Worm (Caenorhabditis elegans) whole organism, young adult: ENCODE measurements around the gene inpp-4B.

Source experiments
- C06A6.2 ChIP-seq: fragments of 200-800 bp; sonication (Bioruptor generic); conservative IDR thresholded peaks from 2 replicates; pipeline ENCODE4 v1.3.6; 2022; ENCODE audit warnings: missing genetic modification characterization, missing compliant biosample characterization
- C17E4.6 ChIP-seq: fragments of 200-800 bp; sonication (Bioruptor generic); IDR thresholded peaks from 2 replicates; pipeline ENCODE4 v1.3.6; 2022; ENCODE audit warnings: missing genetic modification reagents, missing genetic modification characterization, missing compliant biosample characterization
- F49E8.2 ChIP-seq: sonication (generic microtip); optimal IDR thresholded peaks from 3 replicates; lab custom pipeline; 2017; ENCODE audit warnings: missing genetic modification characterization, mild to moderate bottlenecking, missing compliant biosample characterization, antibody characterized with exemption, moderate library complexity; ENCODE audit not compliant: insufficient read depth
- F52B5.7 ChIP-seq: sonication (generic microtip); optimal IDR thresholded peaks from 2 replicates; lab custom pipeline; 2016; ENCODE audit warnings: mild to moderate bottlenecking, missing genetic modification characterization, missing compliant biosample characterization
- F55B11.4 ChIP-seq: sonication (generic microtip); optimal IDR thresholded peaks from 2 replicates; lab custom pipeline; 2016; ENCODE audit warnings: missing compliant biosample characterization, missing genetic modification characterization, borderline replicate concordance; ENCODE audit not compliant: insufficient read depth
- K12H6.12 ChIP-seq: fragments of 200-800 bp; sonication (Bioruptor generic); optimal IDR thresholded peaks from 2 replicates; lab custom pipeline; 2018; ENCODE audit warnings: mild to moderate bottlenecking, missing genetic modification characterization, missing compliant biosample characterization
- T07F8.4 ChIP-seq: sonication (generic microtip); optimal IDR thresholded peaks from 2 replicates; lab custom pipeline; 2016; ENCODE audit warnings: mild to moderate bottlenecking, missing genetic modification characterization, moderate library complexity, missing compliant biosample characterization
- Y79H2A.3 ChIP-seq: fragments of 200-800 bp; sonication (Bioruptor generic); conservative IDR thresholded peaks from 2 replicates; pipeline ENCODE4 v1.3.6; 2022; ENCODE audit warnings: missing genetic modification reagents, missing genetic modification characterization, missing compliant biosample characterization
- attf-5 ChIP-seq: fragments of 200-800 bp; sonication (Bioruptor generic); optimal IDR thresholded peaks from 2 replicates; lab custom pipeline; 2018; ENCODE audit warnings: mild to moderate bottlenecking, missing genetic modification characterization, missing compliant biosample characterization
- cebp-1 ChIP-seq, 2 experiments: fragments of 200-800 bp in 1 of 2; sonication (Bioruptor generic) in 1 of 2; sonication (generic microtip) in 1 of 2; IDR thresholded peaks in 1 of 2; optimal IDR thresholded peaks in 1 of 2; 2 replicates each; pipeline versions ENCODE4 v1.3.6 to Lab custom; 2017 to 2022; ENCODE audit warnings: missing compliant biosample characterization in 2 of 2, missing genetic modification characterization in 2 of 2, mild to moderate bottlenecking in 1 of 2, missing genetic modification reagents in 1 of 2, moderate library complexity in 1 of 2
- cebp-2 ChIP-seq: fragments of 200-800 bp; sonication (Bioruptor generic); IDR thresholded peaks from 2 replicates; pipeline ENCODE4 v1.3.6; 2022; ENCODE audit warnings: missing genetic modification characterization, missing compliant biosample characterization
- ceh-40 ChIP-seq: fragments of 200-800 bp; sonication (Bioruptor generic); IDR thresholded peaks from 2 replicates; pipeline ENCODE4 v1.3.6; 2022; ENCODE audit warnings: missing genetic modification characterization, missing compliant biosample characterization
- ceh-58 ChIP-seq: fragments of 200-800 bp; sonication (Bioruptor generic); IDR thresholded peaks from 2 replicates; pipeline ENCODE4 v1.3.6; 2022; ENCODE audit warnings: missing genetic modification characterization, missing compliant biosample characterization
- dpff-1 ChIP-seq: sonication (generic microtip); optimal IDR thresholded peaks from 2 replicates; lab custom pipeline; 2017; ENCODE audit warnings: mild to moderate bottlenecking, missing genetic modification characterization, missing compliant biosample characterization
- egrh-3 ChIP-seq: fragments of 200-800 bp; sonication (Bioruptor generic); IDR thresholded peaks from 2 replicates; pipeline ENCODE4 v1.3.6; 2022; ENCODE audit warnings: missing genetic modification reagents, missing genetic modification characterization, missing compliant biosample characterization
- ekl-4 ChIP-seq: fragments of 200-800 bp; sonication (Bioruptor generic); IDR thresholded peaks from 2 replicates; pipeline ENCODE4 v1.3.6; 2022; ENCODE audit warnings: missing genetic modification reagents, missing genetic modification characterization, missing compliant biosample characterization
- him-1 ChIP-seq: sonication (generic microtip); optimal IDR thresholded peaks from 2 replicates; lab custom pipeline; 2016; ENCODE audit warnings: missing genotype, missing genetic modification reagents, missing genetic modification characterization, missing compliant biosample characterization
- hlh-26 ChIP-seq: fragments of 200-800 bp; sonication (Bioruptor generic); conservative IDR thresholded peaks from 2 replicates; pipeline ENCODE4 v1.3.6; 2022; ENCODE audit warnings: missing genetic modification reagents, missing genetic modification characterization, missing compliant biosample characterization
- hmg-1.2 ChIP-seq: fragments of 200-800 bp; sonication (Bioruptor generic); IDR thresholded peaks from 2 replicates; pipeline ENCODE4 v1.3.6; 2022; ENCODE audit warnings: missing genetic modification reagents, missing genetic modification characterization, missing compliant biosample characterization
- lag-1 ChIP-seq: fragments of 200-800 bp; sonication (Bioruptor generic); IDR thresholded peaks from 2 replicates; pipeline ENCODE4 v1.3.6; 2022; ENCODE audit warnings: missing genetic modification reagents, missing genetic modification characterization, missing compliant biosample characterization
- lin-26 ChIP-seq: fragments of 200-800 bp; sonication (Bioruptor generic); IDR thresholded peaks from 2 replicates; pipeline ENCODE4 v1.3.6; 2022; ENCODE audit warnings: missing genetic modification reagents, missing genetic modification characterization, missing compliant biosample characterization
- lin-35 ChIP-seq, 3 experiments: fragments of 150-350 bp in 2 of 3; sonication (generic microtip) in 1 of 3; optimal IDR thresholded peaks; 2 replicates each; lab custom pipeline; 2014 to 2018; ENCODE audit warnings: missing biosample characterization in 3 of 3, missing genetic modification characterization in 3 of 3, missing genetic modification reagents in 3 of 3
- lin-40 ChIP-seq: sonication (generic microtip); optimal IDR thresholded peaks from 2 replicates; lab custom pipeline; 2016; ENCODE audit warnings: missing genetic modification characterization, mild to moderate bottlenecking, missing compliant biosample characterization, missing genotype, missing genetic modification reagents
- madf-6 ChIP-seq: fragments of 200-800 bp; sonication (Bioruptor generic); IDR thresholded peaks from 2 replicates; pipeline ENCODE4 v1.3.6; 2022; ENCODE audit warnings: missing genetic modification reagents, missing genetic modification characterization, missing compliant biosample characterization
- mcd-1 ChIP-seq: fragments of 200-800 bp; sonication (Bioruptor generic); IDR thresholded peaks from 2 replicates; pipeline ENCODE4 v1.3.6; 2022; ENCODE audit warnings: missing genetic modification reagents, missing genetic modification characterization, missing compliant biosample characterization
- nfya-1 ChIP-seq: sonication (generic microtip); optimal IDR thresholded peaks from 2 replicates; lab custom pipeline; 2017; ENCODE audit warnings: antibody characterized with exemption, missing compliant biosample characterization, missing genetic modification characterization, borderline replicate concordance; ENCODE audit not compliant: insufficient read depth
- nfyb-1 ChIP-seq: fragments of 200-800 bp; sonication (Bioruptor generic); IDR thresholded peaks from 2 replicates; pipeline ENCODE4 v1.3.6; 2022; ENCODE audit warnings: missing genetic modification reagents, missing genetic modification characterization, missing compliant biosample characterization
- nhr-27 ChIP-seq: fragments of 200-800 bp; sonication (Bioruptor generic); optimal IDR thresholded peaks from 2 replicates; lab custom pipeline; 2018; ENCODE audit warnings: mild to moderate bottlenecking, missing genetic modification characterization, moderate library complexity, missing compliant biosample characterization
- nhr-90 ChIP-seq: sonication (generic microtip); optimal IDR thresholded peaks from 2 replicates; lab custom pipeline; 2016; ENCODE audit warnings: missing genotype, mild to moderate bottlenecking, missing genetic modification characterization, missing compliant biosample characterization
- pbrm-1 ChIP-seq: fragments of 200-800 bp; sonication (Bioruptor generic); IDR thresholded peaks from 2 replicates; pipeline ENCODE4 v1.3.6; 2022; ENCODE audit warnings: missing genetic modification reagents, missing genetic modification characterization, missing compliant biosample characterization
- rec-8 ChIP-seq, 2 experiments: sonication (generic microtip); optimal IDR thresholded peaks; 2 replicates each; lab custom pipeline; 2016; ENCODE audit warnings: mild to moderate bottlenecking in 2 of 2, missing genetic modification characterization in 2 of 2, missing genetic modification reagents in 2 of 2, missing genotype in 2 of 2, missing biosample characterization in 1 of 2, missing compliant biosample characterization in 1 of 2, moderate library complexity in 1 of 2
- sdz-38 ChIP-seq: sonication (generic microtip); optimal IDR thresholded peaks from 2 replicates; lab custom pipeline; 2016; ENCODE audit warnings: missing genotype, missing genetic modification characterization, missing compliant biosample characterization
- snpc-4 ChIP-seq, 5 experiments: fragments of 150-350 bp in 1 of 5; sonication (generic microtip) in 4 of 5; optimal IDR thresholded peaks; 2 replicates each; lab custom pipeline; 2014 to 2018; ENCODE audit warnings: missing genetic modification characterization in 5 of 5, missing biosample characterization in 3 of 5, antibody characterized with exemption in 2 of 5, mild to moderate bottlenecking in 2 of 5, missing compliant biosample characterization in 2 of 5, missing genotype in 2 of 5, moderate library complexity in 2 of 5, missing genetic modification reagents in 1 of 5
- somi-1 ChIP-seq: fragments of 200-800 bp; sonication (Bioruptor generic); optimal IDR thresholded peaks from 2 replicates; lab custom pipeline; 2018; ENCODE audit warnings: mild to moderate bottlenecking, missing genetic modification characterization, missing compliant biosample characterization
- tlf-1 ChIP-seq: fragments of 200-800 bp; sonication (Bioruptor generic); optimal IDR thresholded peaks from 2 replicates; lab custom pipeline; 2018; ENCODE audit warnings: mild to moderate bottlenecking, missing genetic modification characterization, missing compliant biosample characterization
- zfh-2 ChIP-seq: fragments of 200-800 bp; sonication (Bioruptor generic); conservative IDR thresholded peaks from 2 replicates; pipeline ENCODE4 v1.3.6; 2022; ENCODE audit warnings: missing genetic modification reagents, missing genetic modification characterization, missing compliant biosample characterization
- ztf-25 ChIP-seq: fragments of 200-800 bp; sonication (Bioruptor generic); IDR thresholded peaks from 2 replicates; pipeline ENCODE4 v1.3.6; 2022; ENCODE audit warnings: missing genetic modification reagents, missing genetic modification characterization, missing compliant biosample characterization
- ztf-26 ChIP-seq: sonication (generic microtip); optimal IDR thresholded peaks from 2 replicates; lab custom pipeline; 2017; ENCODE audit warnings: missing genetic modification characterization, missing compliant biosample characterization
- ztf-28 ChIP-seq: fragments of 200-800 bp; sonication (Bioruptor generic); IDR thresholded peaks from 2 replicates; pipeline ENCODE4 v1.3.6; 2022; ENCODE audit warnings: missing genetic modification reagents, missing genetic modification characterization, missing compliant biosample characterization

The inpp-4B gene

ce11 chrIII:10293362-10293761 lies 26.7 kb upstream of the inpp-4B start:
- TF ChIP-seq ekl-4 (GFP tag; lab: Robert Waterston, UW), result no peak
- TF ChIP-seq snpc-4 (GFP tag; optimal IDR thresholded peaks at IDR 0.05; lab: Kevin White, UChicago), result no peak
- TF ChIP-seq snpc-4 (tag; optimal IDR thresholded peaks at IDR 0.05; lab: Kevin White, UChicago), result peak in 1 of 4 experiments; percentile 23
- 0 out of 2 replicates have a peak, but pooled peaks have one; percentile 8 for TF ChIP-seq lin-26 (GFP tag; lab: Robert Waterston, UW)
- peak; percentile 3 for TF ChIP-seq lin-40 (tag; lab: Kevin White, UChicago)

ce11 chrIII:10290541-10290940 lies 23.9 kb upstream of the inpp-4B start:
- peak; percentile 24 for TF ChIP-seq ztf-26 (tag; lab: Kevin White, UChicago)
- TF ChIP-seq somi-1 (GFP tag; lab: Kevin White, UChicago), result peak; percentile 57
- TF ChIP-seq F55B11.4, result no peak

ce11 chrIII:10289790-10290189 lies 23.1 kb upstream of the inpp-4B start:
- TF ChIP-seq rec-8 (tag; optimal IDR thresholded peaks at IDR 0.05; lab: Kevin White, UChicago), result no peak
- no peak for TF ChIP-seq ceh-58 (GFP tag; lab: Robert Waterston, UW)
- no peak for TF ChIP-seq F55B11.4
- no peak for TF ChIP-seq Y79H2A.3 (GFP tag; lab: Robert Waterston, UW)
- no peak for TF ChIP-seq nfya-1 (tag; lab: Kevin White, UChicago)
- TF ChIP-seq C17E4.6, result no peak
- TF ChIP-seq lag-1, result no peak
- TF ChIP-seq C06A6.2 (GFP tag; lab: Robert Waterston, UW), result no peak
- no peak for TF ChIP-seq hlh-26 (GFP tag; lab: Robert Waterston, UW)
- TF ChIP-seq sdz-38 (tag; lab: Kevin White, UChicago), result no peak
- TF ChIP-seq madf-6 (GFP tag; lab: Robert Waterston, UW), result no peak
- TF ChIP-seq K12H6.12 (tag; lab: Kevin White, UChicago), result no peak
- no peak for TF ChIP-seq nhr-90 (tag; lab: Kevin White, UChicago)
- TF ChIP-seq, all 124 proteins: peak for 0

ce11 chrIII:10285623-10286022 lies 18.9 kb upstream of the inpp-4B start, which contains the start of gene K10G9.2:
Gene K10G9.2, plus strand, starts transcription at chrIII:10285923.
- no peak for TF ChIP-seq ztf-28 (GFP tag; lab: Robert Waterston, UW)
- no peak for TF ChIP-seq pbrm-1 (GFP tag; lab: Robert Waterston, UW)
- TF ChIP-seq egrh-3, result no peak
- no peak for TF ChIP-seq hlh-26 (GFP tag; lab: Robert Waterston, UW)
- TF ChIP-seq rec-8 (tag; optimal IDR thresholded peaks at IDR 0.05; lab: Kevin White, UChicago), result no peak
- no peak for TF ChIP-seq tlf-1
- TF ChIP-seq F52B5.7 (tag; lab: Kevin White, UChicago), result no peak
- TF ChIP-seq, all 124 proteins: peak for 0

ce11 chrIII:10284214-10284613 lies 17.5 kb upstream of the inpp-4B start:
- TF ChIP-seq cebp-1 (GFP tag; IDR thresholded peaks at IDR 0.05; lab: Robert Waterston, UW) (no peak), cebp-1 (tag; optimal IDR thresholded peaks at IDR 0.05; lab: Kevin White, UChicago) (peak; percentile 64), lin-35 (GFP tag; optimal IDR thresholded peaks at IDR 0.05; lab: Kevin White, UChicago) (peak in 1 of 3 experiments; percentile 18), dpff-1 (tag; lab: Kevin White, UChicago) (no peak), him-1 (tag; lab: Kevin White, UChicago) (no peak), ceh-40 (no peak), T07F8.4 (tag; lab: Kevin White, UChicago) (no peak), hmg-1.2 (GFP tag; lab: Robert Waterston, UW) (peak; percentile 49), nfyb-1 (GFP tag; lab: Robert Waterston, UW) (peak; percentile 34; the same call in 1 of the 2 replicates), mcd-1 (peak; percentile 52), ceh-58 (GFP tag; lab: Robert Waterston, UW) (no peak), snpc-4 (GFP tag; optimal IDR thresholded peaks at IDR 0.05; lab: Kevin White, UChicago) (no peak), snpc-4 (tag; optimal IDR thresholded peaks at IDR 0.05; lab: Kevin White, UChicago) (peak in 1 of 4 experiments; percentile 16), cebp-2 (GFP tag; lab: Robert Waterston, UW) (peak; percentile 64; the same call in 1 of the 2 replicates), egrh-3 (peak; percentile 58; the same call in 1 of the 2 replicates), ztf-25 (GFP tag; lab: Robert Waterston, UW) (no peak), F49E8.2 (tag; lab: Kevin White, UChicago) (no peak), K12H6.12 (tag; lab: Kevin White, UChicago) (peak; percentile 85), attf-5 (GFP tag; lab: Kevin White, UChicago) (peak; percentile 72), nhr-27 (tag; lab: Kevin White, UChicago) (no peak), zfh-2 (GFP tag; lab: Robert Waterston, UW) (peak; percentile 99), lin-40 (tag; lab: Kevin White, UChicago) (peak; percentile 48)
